Worm (Caenorhabditis elegans): ENCODE results near the gene F28H7.7.

F28H7.7 gene

ce11 chrV:10754050-10754449 lies at the start of gene F28H7.7:
TSS of gene F28H7.7 (minus strand) at chrV:10754150.
- TF ChIP-seq sptf-1 (tag; optimal IDR thresholded peaks at IDR 0.05) = no peak

ce11 chrV:10802060-10802459 lies 48.1 kb upstream of the F28H7.7 start:
- TF ChIP-seq bed-3 (GFP tag; optimal IDR thresholded peaks at IDR 0.05) (no peak), lin-32 (GFP tag; optimal IDR thresholded peaks at IDR 0.05) (no peak), lsy-2 (tag; optimal IDR thresholded peaks at IDR 0.05) (no peak), mep-1 (tag; optimal IDR thresholded peaks at IDR 0.05) (no peak), ceh-83 (GFP tag; optimal IDR thresholded peaks at IDR 0.05) (no peak), cnd-1 (tag; optimal IDR thresholded peaks at IDR 0.05) (no peak), drap-1 (GFP tag; optimal IDR thresholded peaks at IDR 0.05) (no peak), M03D4.4 (tag; optimal IDR thresholded peaks at IDR 0.05) (no peak), flh-1 (GFP tag; optimal IDR thresholded peaks at IDR 0.05) (no peak), snpc-4 (tag; optimal IDR thresholded peaks at IDR 0.05) (no peak), sem-2 (GFP tag; optimal IDR thresholded peaks at IDR 0.05) (no peak), nhr-237 (tag; optimal IDR thresholded peaks at IDR 0.05) (no peak), hlh-1 (tag; optimal IDR thresholded peaks at IDR 0.05) (no peak), nhr-76 (tag; optimal IDR thresholded peaks at IDR 0.05) (no peak), tbx-8 (GFP tag; optimal IDR thresholded peaks at IDR 0.05) (no peak), nhr-12 (tag; optimal IDR thresholded peaks at IDR 0.05) (no peak), elt-1 (tag; optimal IDR thresholded peaks at IDR 0.05; ENCODE audit: borderline replicate concordance, insufficient read depth) (no peak)

- TF ChIP-seq blmp-1 (tag; optimal IDR thresholded peaks at IDR 0.05) = no peak
- TF ChIP-seq nhr-12 (tag; optimal IDR thresholded peaks at IDR 0.05) = no peak
- TF ChIP-seq lin-32 (GFP tag; optimal IDR thresholded peaks at IDR 0.05) = no peak
- no peak for TF ChIP-seq unc-39 (tag; optimal IDR thresholded peaks at IDR 0.05)
- no peak for TF ChIP-seq flh-1 (GFP tag; optimal IDR thresholded peaks at IDR 0.05)
- TF ChIP-seq mls-2 (tag; optimal IDR thresholded peaks at IDR 0.05) = no peak
- no peak for TF ChIP-seq unc-120 (tag; optimal IDR thresholded peaks at IDR 0.05; ENCODE audit: poor library complexity, severe bottlenecking)
- TF ChIP-seq nhr-76 (tag; optimal IDR thresholded peaks at IDR 0.05) = no peak
- no peak for TF ChIP-seq cnd-1 (tag; optimal IDR thresholded peaks at IDR 0.05)
- TF ChIP-seq drap-1 (GFP tag; optimal IDR thresholded peaks at IDR 0.05) = no peak
- TF ChIP-seq unc-62 (GFP tag; optimal IDR thresholded peaks at IDR 0.05) = no peak
- no peak for TF ChIP-seq ces-1 (GFP tag; optimal IDR thresholded peaks at IDR 0.05)
- no peak for TF ChIP-seq elt-1 (tag; optimal IDR thresholded peaks at IDR 0.05; ENCODE audit: borderline replicate concordance, insufficient read depth)
- TF ChIP-seq ham-2 (GFP tag; optimal IDR thresholded peaks at IDR 0.05) = no peak
These were observed 47.2 kb upstream of the F28H7.7 start, which contains the start of gene D1054.18 for ce11 chrV:10801154-10801553. TSS of gene D1054.18 (minus strand) at chrV:10801198.

- TF ChIP-seq unc-39 (tag; optimal IDR thresholded peaks at IDR 0.05) (no peak), M03D4.4 (tag; optimal IDR thresholded peaks at IDR 0.05) (no peak), ceh-39 (tag; optimal IDR thresholded peaks at IDR 0.05) (no peak), lin-13 (tag; optimal IDR thresholded peaks at IDR 0.05) (no peak)
These were observed 44.1 kb upstream of the F28H7.7 start, which contains the start of gene srh-184 for ce11 chrV:10798090-10798489. TSS of gene srh-184 (minus strand) at chrV:10798190.

ce11 chrV:10795494-10795893 lies 41.5 kb upstream of the F28H7.7 start, which contains the start of gene D1054.19:
TSS of gene D1054.19 (plus strand) at chrV:10795794.
- TF ChIP-seq blmp-1 (tag; optimal IDR thresholded peaks at IDR 0.05) = no peak
- no peak for TF ChIP-seq elt-1 (tag; optimal IDR thresholded peaks at IDR 0.05; ENCODE audit: borderline replicate concordance, insufficient read depth)
- TF ChIP-seq sptf-1 (tag; optimal IDR thresholded peaks at IDR 0.05) = no peak
- TF ChIP-seq cnd-1 (tag; optimal IDR thresholded peaks at IDR 0.05) = no peak
- TF ChIP-seq sem-2 (GFP tag; optimal IDR thresholded peaks at IDR 0.05) = no peak
- TF ChIP-seq lsy-2 (tag; optimal IDR thresholded peaks at IDR 0.05) = no peak
- no peak for TF ChIP-seq M03D4.4 (tag; optimal IDR thresholded peaks at IDR 0.05)
- no peak for TF ChIP-seq elt-3 (tag; optimal IDR thresholded peaks at IDR 0.05)
- TF ChIP-seq ceh-43 (GFP tag; optimal IDR thresholded peaks at IDR 0.05) = no peak
- no peak for TF ChIP-seq bed-3 (GFP tag; optimal IDR thresholded peaks at IDR 0.05)
- TF ChIP-seq flh-1 (GFP tag; optimal IDR thresholded peaks at IDR 0.05) = no peak
- no peak for TF ChIP-seq mls-2 (tag; optimal IDR thresholded peaks at IDR 0.05)
- TF ChIP-seq lin-32 (GFP tag; optimal IDR thresholded peaks at IDR 0.05) = no peak

- no peak for TF ChIP-seq ham-2 (GFP tag; optimal IDR thresholded peaks at IDR 0.05)
- no peak for TF ChIP-seq nhr-12 (tag; optimal IDR thresholded peaks at IDR 0.05)
- no peak for TF ChIP-seq unc-62 (GFP tag; optimal IDR thresholded peaks at IDR 0.05)
- TF ChIP-seq ces-1 (GFP tag; optimal IDR thresholded peaks at IDR 0.05) = no peak
- TF ChIP-seq sem-2 (GFP tag; optimal IDR thresholded peaks at IDR 0.05) = no peak
- no peak for TF ChIP-seq unc-120 (tag; optimal IDR thresholded peaks at IDR 0.05; ENCODE audit: poor library complexity, severe bottlenecking)
These were observed 40.5 kb upstream of the F28H7.7 start for ce11 chrV:10794463-10794862.
